Fruit fly (Drosophila melanogaster) whole organism, embryonic: Measurements from ENCODE around the gene Oatp30B.

ENCODE experiments used
- Atf-2 ChIP-seq: fragments of 200-800 bp; sonication (Bioruptor generic); optimal IDR thresholded peaks from 2 replicates; lab custom pipeline; 2016; ENCODE audit warnings: missing biosample characterization, missing genetic modification characterization
- C15 ChIP-seq: fragments of 200-800 bp; sonication (Bioruptor generic); IDR thresholded peaks from 3 replicates; pipeline ENCODE4 v1.3.6; 2022; ENCODE audit warnings: missing biosample characterization, missing genetic modification characterization
- CG10274 ChIP-seq: fragments of 200-800 bp; sonication (Bioruptor generic); optimal IDR thresholded peaks from 3 replicates; lab custom pipeline; 2017; ENCODE audit warnings: missing biosample characterization, mild to moderate bottlenecking, missing genetic modification characterization
- CG11085 ChIP-seq: fragments of 200-800 bp; sonication (Bioruptor generic); IDR thresholded peaks from 2 replicates; pipeline ENCODE4 v1.3.6; 2022; ENCODE audit warnings: missing biosample characterization, missing genetic modification characterization
- CG12659 ChIP-seq: fragments of 200-800 bp; sonication (Bioruptor generic); optimal IDR thresholded peaks from 3 replicates; lab custom pipeline; 2017; ENCODE audit warnings: mild to moderate bottlenecking, missing biosample characterization, missing genetic modification reagents, missing genetic modification characterization
- CG12744 ChIP-seq: fragments of 200-800 bp; sonication (Bioruptor generic); optimal IDR thresholded peaks from 2 replicates; lab custom pipeline; 2016; ENCODE audit warnings: missing biosample characterization, missing genetic modification characterization
- CG13624 ChIP-seq: fragments of 200-800 bp; sonication (Bioruptor generic); optimal IDR thresholded peaks from 2 replicates; lab custom pipeline; 2016; ENCODE audit warnings: missing biosample characterization, missing genetic modification characterization
- CG15479 ChIP-seq: fragments of 200-800 bp; sonication (Bioruptor generic); optimal IDR thresholded peaks from 3 replicates; lab custom pipeline; 2019; ENCODE audit warnings: missing biosample characterization, mild to moderate bottlenecking, missing genetic modification characterization, moderate library complexity
- CG15514 ChIP-seq: fragments of 200-800 bp; sonication (Bioruptor generic); optimal IDR thresholded peaks from 3 replicates; lab custom pipeline; 2017; ENCODE audit warnings: missing biosample characterization, missing genetic modification characterization, mild to moderate bottlenecking, moderate library complexity, missing genetic modification reagents
- CG2889 ChIP-seq: fragments of 200-800 bp; sonication (Bioruptor generic); IDR thresholded peaks from 3 replicates; pipeline ENCODE4 v1.3.6; 2022; ENCODE audit warnings: missing biosample characterization, missing genetic modification characterization
- CG42726 ChIP-seq: fragments of 200-800 bp; sonication (Bioruptor generic); IDR thresholded peaks from 2 replicates; pipeline ENCODE4 v1.3.6; 2022; ENCODE audit warnings: missing biosample characterization, missing genetic modification characterization; ENCODE audit not compliant: partially characterized antibody
- CG4328 ChIP-seq: fragments of 200-800 bp; sonication (Bioruptor generic); optimal IDR thresholded peaks from 3 replicates; lab custom pipeline; 2017; ENCODE audit warnings: missing biosample characterization, missing genetic modification reagents, missing genetic modification characterization
- CG43689 ChIP-seq: fragments of 200-800 bp; sonication (Bioruptor generic); IDR thresholded peaks from 2 replicates; pipeline ENCODE4 v1.3.6; 2022; ENCODE audit warnings: missing biosample characterization, missing genetic modification characterization
- CG6854 ChIP-seq: fragments of 200-800 bp; sonication (Bioruptor generic); optimal IDR thresholded peaks from 3 replicates; lab custom pipeline; 2017; ENCODE audit warnings: missing biosample characterization, mild to moderate bottlenecking, missing genetic modification characterization
- CG9215 ChIP-seq: fragments of 200-800 bp; sonication (Bioruptor generic); IDR thresholded peaks from 2 replicates; pipeline ENCODE4 v1.3.6; 2022; ENCODE audit warnings: missing biosample characterization, missing genetic modification characterization
- Dfd ChIP-seq, 2 experiments: fragments of >200 bp; optimal IDR thresholded peaks; 2 replicates each; lab custom pipeline; 2017; ENCODE audit warnings: missing biosample characterization in 2 of 2, missing genetic modification characterization in 2 of 2
- Eip74EF ChIP-seq, 2 experiments: fragments of 200-800 bp in 1 of 2; fragments of >200 bp in 1 of 2; sonication (Bioruptor generic) in 1 of 2; optimal IDR thresholded peaks; 2 replicates each; lab custom pipeline; 2017 to 2019; ENCODE audit warnings: missing biosample characterization in 2 of 2, missing genetic modification characterization in 2 of 2, mild to moderate bottlenecking in 1 of 2, moderate library complexity in 1 of 2
- Fer2 ChIP-seq: fragments of 200-800 bp; sonication (Bioruptor generic); optimal IDR thresholded peaks from 2 replicates; lab custom pipeline; 2018; ENCODE audit warnings: missing biosample characterization, mild to moderate bottlenecking, missing genetic modification characterization, moderate library complexity
- Fer3 ChIP-seq: fragments of 200-800 bp; sonication (Bioruptor generic); optimal IDR thresholded peaks from 2 replicates; lab custom pipeline; 2018; ENCODE audit warnings: missing biosample characterization, mild to moderate bottlenecking, missing genetic modification characterization, moderate library complexity
- HHEX ChIP-seq: fragments of 200-800 bp; sonication (Bioruptor generic); optimal IDR thresholded peaks from 3 replicates; lab custom pipeline; 2017; ENCODE audit warnings: missing biosample characterization, mild to moderate bottlenecking, missing genetic modification characterization, missing genetic modification reagents
- HLH3B ChIP-seq: fragments of 200-800 bp; sonication (Bioruptor generic); IDR thresholded peaks from 2 replicates; pipeline ENCODE4 v1.3.6; 2022; ENCODE audit warnings: missing biosample characterization, missing genetic modification characterization
- Hey ChIP-seq: fragments of 200-800 bp; sonication (Bioruptor generic); optimal IDR thresholded peaks from 3 replicates; lab custom pipeline; 2018; ENCODE audit warnings: missing biosample characterization, mild to moderate bottlenecking, missing genetic modification characterization
- Kr ChIP-seq: fragments of 200-800 bp; sonication (Bioruptor generic); optimal IDR thresholded peaks from 2 replicates; lab custom pipeline; 2017; ENCODE audit warnings: missing biosample characterization, mild to moderate bottlenecking, missing genetic modification characterization
- MESR4 ChIP-seq: fragments of 200-800 bp; sonication (Bioruptor generic); optimal IDR thresholded peaks from 2 replicates; lab custom pipeline; 2018; ENCODE audit warnings: missing biosample characterization, mild to moderate bottlenecking, missing genetic modification characterization, moderate library complexity
- NC2β ChIP-seq: fragments of 200-800 bp; sonication (Bioruptor generic); optimal IDR thresholded peaks from 2 replicates; lab custom pipeline; 2016; ENCODE audit warnings: missing biosample characterization, missing genetic modification characterization
- NFAT ChIP-seq: fragments of 200-800 bp; sonication (Bioruptor generic); IDR thresholded peaks from 2 replicates; pipeline ENCODE4 v1.3.6; 2022; ENCODE audit warnings: missing biosample characterization, missing genetic modification characterization
- Poxn ChIP-seq: fragments of 200-800 bp; sonication (Bioruptor generic); IDR thresholded peaks from 2 replicates; pipeline ENCODE4 v1.3.6; 2022; ENCODE audit warnings: missing biosample characterization, missing genetic modification characterization
- Scr ChIP-seq: fragments of 200-800 bp; sonication (Bioruptor generic); IDR thresholded peaks from 2 replicates; pipeline ENCODE4 v1.3.6; 2022; ENCODE audit warnings: missing biosample characterization, missing genetic modification characterization; ENCODE audit not compliant: partially characterized antibody
- Usf ChIP-seq: fragments of 200-800 bp; sonication (Bioruptor generic); optimal IDR thresholded peaks from 2 replicates; lab custom pipeline; 2017; ENCODE audit warnings: missing genotype, missing biosample characterization, missing genetic modification characterization
- abd-A ChIP-seq: fragments of 200-800 bp; sonication (Bioruptor generic); optimal IDR thresholded peaks from 3 replicates; lab custom pipeline; 2019; ENCODE audit warnings: missing biosample characterization, mild to moderate bottlenecking, missing genetic modification characterization, moderate library complexity
- aop ChIP-seq: fragments of 200-800 bp; sonication (Bioruptor generic); IDR thresholded peaks from 2 replicates; pipeline ENCODE4 v1.3.6; 2022; ENCODE audit warnings: missing biosample characterization, missing genetic modification characterization
- az2 ChIP-seq: fragments of 200-800 bp; sonication (Bioruptor generic); optimal IDR thresholded peaks from 3 replicates; lab custom pipeline; 2016; ENCODE audit warnings: missing biosample characterization, missing genetic modification characterization
- dimm ChIP-seq: fragments of 200-800 bp; sonication (Bioruptor generic); IDR thresholded peaks from 2 replicates; pipeline ENCODE4 v1.3.6; 2022; ENCODE audit warnings: missing biosample characterization, missing genetic modification characterization
- dmrt99B ChIP-seq: fragments of 200-800 bp; sonication (Bioruptor generic); optimal IDR thresholded peaks from 2 replicates; lab custom pipeline; 2018; ENCODE audit warnings: missing biosample characterization, mild to moderate bottlenecking, missing genetic modification characterization, moderate library complexity
- jigr1 ChIP-seq: fragments of 200-800 bp; sonication (Bioruptor generic); IDR thresholded peaks from 3 replicates; pipeline ENCODE4 v1.3.6; 2022; ENCODE audit warnings: missing biosample characterization, missing genetic modification characterization
- kay ChIP-seq: fragments of 200-800 bp; sonication (Bioruptor generic); optimal IDR thresholded peaks from 2 replicates; lab custom pipeline; 2016; ENCODE audit warnings: missing biosample characterization, missing genetic modification characterization
- knrl ChIP-seq: fragments of 200-800 bp; sonication (Bioruptor generic); IDR thresholded peaks from 3 replicates; pipeline ENCODE4 v1.3.6; 2022; ENCODE audit warnings: missing biosample characterization, missing genetic modification characterization; ENCODE audit not compliant: partially characterized antibody
- lab ChIP-seq: fragments of 200-800 bp; sonication (Bioruptor generic); optimal IDR thresholded peaks from 3 replicates; lab custom pipeline; 2017; ENCODE audit warnings: missing biosample characterization, missing genetic modification characterization, mild to moderate bottlenecking, moderate library complexity, missing genetic modification reagents
- luna ChIP-seq: fragments of 200-800 bp; sonication (Bioruptor generic); optimal IDR thresholded peaks from 2 replicates; lab custom pipeline; 2016; ENCODE audit warnings: missing biosample characterization, missing genetic modification characterization
- mam ChIP-seq: fragments of 200-800 bp; sonication (Bioruptor generic); optimal IDR thresholded peaks from 3 replicates; lab custom pipeline; 2016; ENCODE audit warnings: missing biosample characterization, missing genetic modification characterization
- mld ChIP-seq: fragments of 200-800 bp; sonication (Bioruptor generic); IDR thresholded peaks from 3 replicates; pipeline ENCODE4 v1.3.6; 2022; ENCODE audit warnings: missing biosample characterization, missing genetic modification characterization; ENCODE audit not compliant: partially characterized antibody
- nerfin-1 ChIP-seq: fragments of 200-800 bp; sonication (Bioruptor generic); optimal IDR thresholded peaks from 3 replicates; lab custom pipeline; 2019; ENCODE audit warnings: missing biosample characterization, mild to moderate bottlenecking, missing genetic modification characterization, moderate library complexity
- run ChIP-seq: fragments of 200-800 bp; sonication (Bioruptor generic); optimal IDR thresholded peaks from 3 replicates; lab custom pipeline; 2018; ENCODE audit warnings: missing biosample characterization, mild to moderate bottlenecking, missing genetic modification characterization
- slp2 ChIP-seq: fragments of 200-800 bp; sonication (Bioruptor generic); optimal IDR thresholded peaks from 2 replicates; lab custom pipeline; 2016; ENCODE audit warnings: missing biosample characterization, missing genetic modification characterization
- sug ChIP-seq: fragments of 200-800 bp; optimal IDR thresholded peaks from 2 replicates; lab custom pipeline; 2019; ENCODE audit warnings: missing biosample characterization, mild to moderate bottlenecking, missing genetic modification characterization, moderate library complexity
- trh ChIP-seq: fragments of 200-800 bp; sonication (Bioruptor generic); optimal IDR thresholded peaks from 2 replicates; lab custom pipeline; 2016; ENCODE audit warnings: missing biosample characterization, missing genetic modification characterization
- tx ChIP-seq: fragments of 200-800 bp; sonication (Bioruptor generic); optimal IDR thresholded peaks from 2 replicates; lab custom pipeline; 2016; ENCODE audit warnings: missing biosample characterization, missing genetic modification characterization
- yki ChIP-seq: fragments of >200 bp; optimal IDR thresholded peaks from 3 replicates; lab custom pipeline; 2018
- zen ChIP-seq: fragments of 200-800 bp; sonication (Bioruptor generic); optimal IDR thresholded peaks from 3 replicates; lab custom pipeline; 2018; ENCODE audit warnings: missing biosample characterization, mild to moderate bottlenecking, missing genetic modification characterization, moderate library complexity

The Oatp30B gene

dm6 chr2L:9494663-9495417, 26.2 kb upstream of the Oatp30B start, which contains the start of gene Gdi (continued):
- TF ChIP-seq dmrt99B (no peak), CG15479 (GFP tag; lab: Kevin White, UChicago) (no peak), tx (GFP tag; lab: Kevin White, UChicago) (no peak), CG12659 (GFP tag; lab: Kevin White, UChicago) (peak; percentile 1), dimm (no peak), Fer3 (tag; lab: Kevin White, UChicago) (peak; percentile 27), CG12744 (GFP tag; lab: Kevin White, UChicago) (no peak), Scr (peak; percentile 47; the same call in 1 of the 2 replicates), CG10274 (GFP tag; lab: Kevin White, UChicago) (no peak), run (tag; lab: Kevin White, UChicago) (no peak), CG2889 (GFP tag; lab: Robert Waterston, UW) (no peak), NC2β (GFP tag; lab: Kevin White, UChicago) (peak; percentile 1), Usf (GFP tag; lab: Kevin White, UChicago) (no peak), CG9215 (0 out of 2 replicates have a peak, but pooled peaks have one; percentile 15), CG11085 (GFP tag; lab: Robert Waterston, UW) (peak; percentile 34; the same call in 1 of the 2 replicates), Atf-2 (GFP tag; lab: Kevin White, UChicago) (no peak), CG43689 (GFP tag; lab: Robert Waterston, UW) (no peak), mld (GFP tag; lab: Robert Waterston, UW) (no peak), yki (lab: Kevin White, UChicago) (no peak), MESR4 (GFP tag; lab: Kevin White, UChicago) (peak; percentile 48), NFAT (GFP tag; lab: Robert Waterston, UW) (peak; percentile 61; the same call in 1 of the 2 replicates), lab (GFP tag; lab: Kevin White, UChicago) (no peak), C15 (GFP tag; lab: Robert Waterston, UW) (no peak), slp2 (no peak), sug (tag; lab: Kevin White, UChicago) (peak; percentile 5), luna (no peak), CG4328 (peak; percentile 36), Dfd (GFP tag; optimal IDR thresholded peaks at IDR 0.05; lab: Kevin White, UChicago) (no peak), Hey (tag; lab: Kevin White, UChicago) (no peak), Kr (GFP tag; lab: Kevin White, UChicago) (no peak), Eip74EF (GFP tag; optimal IDR thresholded peaks at IDR 0.05; lab: Kevin White, UChicago) (no peak), HHEX (no peak), jigr1 (GFP tag; lab: Robert Waterston, UW) (no peak), Poxn (GFP tag; lab: Robert Waterston, UW) (no peak), HLH3B (GFP tag; lab: Robert Waterston, UW) (no peak), Fer2 (tag; lab: Kevin White, UChicago) (peak; percentile 7), knrl (GFP tag; lab: Robert Waterston, UW) (0 out of 3 replicates have a peak, but pooled peaks have one; percentile 37), CG6854 (GFP tag; lab: Kevin White, UChicago) (no peak), az2 (no peak), kay (GFP tag; lab: Kevin White, UChicago) (no peak), zen (tag; lab: Kevin White, UChicago) (peak; percentile 27), trh (no peak), mam (peak; percentile 64), nerfin-1 (tag; lab: Kevin White, UChicago) (no peak), CG13624 (GFP tag; lab: Kevin White, UChicago) (no peak), CG42726 (GFP tag; lab: Robert Waterston, UW) (no peak), aop (GFP tag; lab: Robert Waterston, UW) (no peak), abd-A (tag; lab: Kevin White, UChicago) (no peak), CG15514 (GFP tag; lab: Kevin White, UChicago) (peak; percentile 67)
